Fruit fly (Drosophila melanogaster): ENCODE measurements around the gene hid.

hid gene

DNA sequence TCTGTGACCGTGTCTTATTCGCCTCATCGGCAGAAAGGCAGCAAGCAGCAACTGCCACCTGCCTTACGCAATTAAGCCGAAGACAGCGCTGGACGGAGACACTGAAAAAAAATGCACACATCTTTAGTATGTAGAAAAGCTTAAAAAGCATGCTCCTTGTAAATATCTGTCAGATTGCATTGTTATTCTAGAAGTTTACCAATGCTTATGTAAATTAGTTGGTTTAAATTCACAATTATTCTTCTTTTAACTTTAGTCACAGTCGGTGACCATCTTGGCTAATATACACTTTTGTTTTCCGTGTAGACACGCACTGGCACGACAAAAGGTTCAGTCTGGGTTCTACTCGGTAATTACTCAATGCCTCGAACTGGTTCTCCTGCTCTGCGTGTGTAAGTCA, 30.2 kb upstream of the hid start (continued):
- TF ChIP-seq Stat92E (GFP tag; optimal IDR thresholded peaks at IDR 0.05) (peak in 1 of 3 experiments; percentile 41), HLH54F (GFP tag; optimal IDR thresholded peaks at IDR 0.05) (peak; percentile 17), pum (GFP tag; optimal IDR thresholded peaks at IDR 0.05) (peak; percentile 47), ac (GFP tag; optimal IDR thresholded peaks at IDR 0.05) (peak; percentile 58), PHDP (tag; optimal IDR thresholded peaks at IDR 0.05) (peak; percentile 24), CG18764 (GFP tag; optimal IDR thresholded peaks at IDR 0.05) (no peak), ci (GFP tag; IDR thresholded peaks at IDR 0.05) (0 out of 3 replicates have a peak, but pooled peaks have one; percentile 49), Myb (GFP tag; optimal IDR thresholded peaks at IDR 0.05) (peak; percentile 26), BEAF-32 (GFP tag; optimal IDR thresholded peaks at IDR 0.05) (no peak), CG11093 (GFP tag; IDR thresholded peaks at IDR 0.05) (0 out of 3 replicates have a peak, but pooled peaks have one; percentile 22), jigr1 (GFP tag; IDR thresholded peaks at IDR 0.05) (no peak), wor (GFP tag; IDR thresholded peaks at IDR 0.05) (no peak), Ets97D (GFP tag; optimal IDR thresholded peaks at IDR 0.05) (no peak), CG9609 (GFP tag; optimal IDR thresholded peaks at IDR 0.05) (no peak), CG8359 (GFP tag; optimal IDR thresholded peaks at IDR 0.05; ENCODE audit: borderline replicate concordance) (peak; percentile 22), E2f2 (GFP tag; IDR thresholded peaks at IDR 0.05) (no peak), grau (tag; optimal IDR thresholded peaks at IDR 0.05) (peak; percentile 59), CG3163 (GFP tag; optimal IDR thresholded peaks at IDR 0.05) (no peak), Fer2 (tag; optimal IDR thresholded peaks at IDR 0.05) (no peak), oc (tag; optimal IDR thresholded peaks at IDR 0.05) (no peak), fd96Cb (tag; optimal IDR thresholded peaks at IDR 0.05) (peak; percentile 37), CG31388 (GFP tag; optimal IDR thresholded peaks at IDR 0.05) (no peak), sens-2 (GFP tag; IDR thresholded peaks at IDR 0.05) (peak; percentile 32; the same call in 1 of the 2 replicates), tup (GFP tag; optimal IDR thresholded peaks at IDR 0.05) (no peak), lilli (GFP tag; optimal IDR thresholded peaks at IDR 0.05) (peak; percentile 7), CG3726 (GFP tag; IDR thresholded peaks at IDR 0.05) (no peak), Usf (GFP tag; optimal IDR thresholded peaks at IDR 0.05) (peak; percentile 5), zen2 (GFP tag; IDR thresholded peaks at IDR 0.05; ENCODE audit: partially characterized antibody) (no peak), CG10565 (GFP tag; optimal IDR thresholded peaks at IDR 0.05) (no peak), prd (optimal IDR thresholded peaks at IDR 0.05) (no peak), prd (GFP tag; IDR thresholded peaks at IDR 0.05) (peak; percentile 73), insv (GFP tag; optimal IDR thresholded peaks at IDR 0.05) (no peak), abd-A (tag; optimal IDR thresholded peaks at IDR 0.05) (no peak), CG15479 (GFP tag; optimal IDR thresholded peaks at IDR 0.05) (no peak), sd (tag; optimal IDR thresholded peaks at IDR 0.05) (no peak), rib (GFP tag; IDR thresholded peaks at IDR 0.05) (no peak), Ravus (GFP tag; IDR thresholded peaks at IDR 0.05) (no peak), CG9932 (GFP tag; IDR thresholded peaks at IDR 0.05) (no peak), Xbp1 (GFP tag; optimal IDR thresholded peaks at IDR 0.05) (peak; percentile 39), Six4 (GFP tag; optimal IDR thresholded peaks at IDR 0.05) (peak; percentile 3), HLH4C (GFP tag; IDR thresholded peaks at IDR 0.05; ENCODE audit: partially characterized antibody) (no peak), gsb-n (tag; optimal IDR thresholded peaks at IDR 0.05) (peak; percentile 37), CG17612 (GFP tag; IDR thresholded peaks at IDR 0.05) (no peak), tap (tag; optimal IDR thresholded peaks at IDR 0.05) (peak; percentile 17), dan (GFP tag; IDR thresholded peaks at IDR 0.05) (no peak), CG3407 (GFP tag; optimal IDR thresholded peaks at IDR 0.05) (peak; percentile 40), CG10959 (GFP tag; IDR thresholded peaks at IDR 0.05) (no peak), CG10209 (GFP tag; optimal IDR thresholded peaks at IDR 0.05) (peak; percentile 55), CG13624 (GFP tag; optimal IDR thresholded peaks at IDR 0.05) (peak; percentile 29), fd3F (GFP tag; optimal IDR thresholded peaks at IDR 0.05) (no peak), ase (GFP tag; IDR thresholded peaks at IDR 0.05) (no peak), ttk (GFP tag; IDR thresholded peaks at IDR 0.05) (no peak)

Data from whole organism, embryonic.